Fruit fly (Drosophila melanogaster): Measurements from ENCODE around the gene Akap200.

Akap200 gene

dm6 chr2L:8463144-8464106, 47.9 kb downstream of the Akap200 start, which contains the start of gene Agpat2:
Agpat2 (minus strand) TSS chr2L:8463994.
- no peak for TF ChIP-seq Myc (optimal IDR thresholded peaks at IDR 0.05)
- no peak for TF ChIP-seq h (optimal IDR thresholded peaks at IDR 0.05)
- TF ChIP-seq Sin3A (optimal IDR thresholded peaks at IDR 0.05): no peak
- no peak for TF ChIP-seq psq (optimal IDR thresholded peaks at IDR 0.05)
- TF ChIP-seq ttk (optimal IDR thresholded peaks at IDR 0.05): no peak
- TF ChIP-seq insv (optimal IDR thresholded peaks at IDR 0.05): no peak

- TF ChIP-seq Sin3A (optimal IDR thresholded peaks at IDR 0.05) (no peak), Myc (optimal IDR thresholded peaks at IDR 0.05) (no peak), psq (optimal IDR thresholded peaks at IDR 0.05) (no peak), ttk (optimal IDR thresholded peaks at IDR 0.05) (no peak), insv (optimal IDR thresholded peaks at IDR 0.05) (no peak), h (optimal IDR thresholded peaks at IDR 0.05) (no peak)
Measured at dm6 chr2L:8464107-8464582, 48.7 kb downstream of the Akap200 start, which contains the start of gene prg. prg (plus strand) TSS chr2L:8464488.

dm6 chr2L:8466643-8467042, 51.2 kb downstream of the Akap200 start, which contains the start of gene dachs:
dachs (plus strand) TSS chr2L:8466817.
- TF ChIP-seq ttk (optimal IDR thresholded peaks at IDR 0.05) (no peak), h (optimal IDR thresholded peaks at IDR 0.05) (no peak), insv (optimal IDR thresholded peaks at IDR 0.05) (no peak), Sin3A (optimal IDR thresholded peaks at IDR 0.05) (no peak), psq (optimal IDR thresholded peaks at IDR 0.05) (no peak), Myc (optimal IDR thresholded peaks at IDR 0.05) (no peak)

dm6 chr2L:8468929-8469681, 53.6 kb downstream of the Akap200 start:
- no peak for TF ChIP-seq ttk (optimal IDR thresholded peaks at IDR 0.05)
- TF ChIP-seq h (optimal IDR thresholded peaks at IDR 0.05): no peak
- TF ChIP-seq Myc (optimal IDR thresholded peaks at IDR 0.05): no peak
- no peak for TF ChIP-seq insv (optimal IDR thresholded peaks at IDR 0.05)
- no peak for TF ChIP-seq psq (optimal IDR thresholded peaks at IDR 0.05)
- TF ChIP-seq Sin3A (optimal IDR thresholded peaks at IDR 0.05): no peak

dm6 chr2L:8471667-8472066, 56.2 kb downstream of the Akap200 start:
- TF ChIP-seq Sin3A (optimal IDR thresholded peaks at IDR 0.05): no peak
- no peak for TF ChIP-seq h (optimal IDR thresholded peaks at IDR 0.05)
- TF ChIP-seq insv (optimal IDR thresholded peaks at IDR 0.05): no peak

- TF ChIP-seq insv (optimal IDR thresholded peaks at IDR 0.05): no peak
- TF ChIP-seq Sin3A (optimal IDR thresholded peaks at IDR 0.05): no peak
- TF ChIP-seq h (optimal IDR thresholded peaks at IDR 0.05): no peak
- no peak for TF ChIP-seq ttk (optimal IDR thresholded peaks at IDR 0.05)
- no peak for TF ChIP-seq Myc (optimal IDR thresholded peaks at IDR 0.05)
Measured at dm6 chr2L:8473448-8473847, 58.0 kb downstream of the Akap200 start.

dm6 chr2L:8477049-8477448, 61.6 kb downstream of the Akap200 start, which contains the start of gene CheA29a:
CheA29a (plus strand) TSS chr2L:8477349.
- TF ChIP-seq ttk (optimal IDR thresholded peaks at IDR 0.05) (no peak), insv (optimal IDR thresholded peaks at IDR 0.05) (no peak), Sin3A (optimal IDR thresholded peaks at IDR 0.05) (no peak), Myc (optimal IDR thresholded peaks at IDR 0.05) (no peak), psq (optimal IDR thresholded peaks at IDR 0.05) (no peak)

- TF ChIP-seq ttk (optimal IDR thresholded peaks at IDR 0.05) (no peak), Myc (optimal IDR thresholded peaks at IDR 0.05) (no peak), Sin3A (optimal IDR thresholded peaks at IDR 0.05) (no peak), psq (optimal IDR thresholded peaks at IDR 0.05) (no peak), insv (optimal IDR thresholded peaks at IDR 0.05) (no peak), h (optimal IDR thresholded peaks at IDR 0.05) (no peak)
Measured at dm6 chr2L:8477971-8478370, 62.5 kb downstream of the Akap200 start.

dm6 chr2L:8478379-8478778, 62.9 kb downstream of the Akap200 start:
- TF ChIP-seq Sin3A (optimal IDR thresholded peaks at IDR 0.05) (no peak), psq (optimal IDR thresholded peaks at IDR 0.05) (no peak), Myc (optimal IDR thresholded peaks at IDR 0.05) (no peak), h (optimal IDR thresholded peaks at IDR 0.05) (no peak), insv (optimal IDR thresholded peaks at IDR 0.05) (no peak), ttk (optimal IDR thresholded peaks at IDR 0.05) (no peak)

dm6 chr2L:8478911-8479706, 63.6 kb downstream of the Akap200 start:
- TF ChIP-seq insv (optimal IDR thresholded peaks at IDR 0.05) (no peak), psq (optimal IDR thresholded peaks at IDR 0.05) (no peak), h (optimal IDR thresholded peaks at IDR 0.05) (no peak), Sin3A (optimal IDR thresholded peaks at IDR 0.05) (no peak), Myc (optimal IDR thresholded peaks at IDR 0.05) (no peak), ttk (optimal IDR thresholded peaks at IDR 0.05) (no peak)

- no peak for TF ChIP-seq psq (optimal IDR thresholded peaks at IDR 0.05)
- no peak for TF ChIP-seq h (optimal IDR thresholded peaks at IDR 0.05)
- no peak for TF ChIP-seq insv (optimal IDR thresholded peaks at IDR 0.05)
- TF ChIP-seq Myc (optimal IDR thresholded peaks at IDR 0.05): no peak
- no peak for TF ChIP-seq ttk (optimal IDR thresholded peaks at IDR 0.05)
- TF ChIP-seq Sin3A (optimal IDR thresholded peaks at IDR 0.05): no peak
Measured at dm6 chr2L:8480825-8481224, 65.3 kb downstream of the Akap200 start.
